Fruit fly (Drosophila melanogaster): ENCODE measurements around the gene CG14662.
A peak's percentile ranks its signal among the peaks of the same experiment; 100 is the strongest.

Gene CG14662

DNA sequence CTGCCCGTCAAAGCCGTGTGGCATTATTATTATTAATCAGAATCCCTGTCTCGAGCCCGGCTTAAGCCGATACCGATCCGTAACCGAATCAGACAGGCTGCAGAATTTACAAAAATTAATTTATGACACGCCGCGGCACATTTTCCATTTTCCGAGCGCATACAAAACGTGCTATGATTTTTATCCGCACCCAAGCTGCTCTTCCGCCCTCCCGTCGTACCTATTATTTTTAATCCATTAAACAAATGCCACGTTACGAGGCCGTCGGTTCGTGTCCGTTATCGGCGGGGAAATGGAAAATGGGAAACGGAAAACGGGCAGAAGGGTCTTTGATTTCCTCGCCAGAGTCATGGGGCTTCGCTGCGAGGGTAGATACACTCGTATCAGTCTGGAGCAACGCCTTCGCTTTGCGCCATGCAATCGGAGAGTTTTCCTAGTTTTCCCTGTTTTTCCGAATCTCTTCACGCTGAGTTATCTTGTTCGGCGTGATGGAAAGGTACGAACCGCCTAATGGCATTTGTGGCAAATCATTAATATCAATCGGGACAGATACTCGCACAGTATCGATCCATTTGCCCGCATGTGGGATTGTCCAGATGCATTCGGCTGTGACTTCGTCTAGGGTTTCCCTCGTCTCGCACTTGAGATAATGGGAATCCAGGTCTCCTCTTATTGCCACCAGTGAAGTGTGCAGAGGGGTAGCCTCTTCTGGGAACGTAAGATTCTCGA, 3.8 kb downstream of the CG14662 start (continued):
- TF ChIP-seq pros (GFP tag; optimal IDR thresholded peaks at IDR 0.05): peak; percentile 89
- no peak for TF ChIP-seq dm (GFP tag; optimal IDR thresholded peaks at IDR 0.05)
- no peak for TF ChIP-seq sima (GFP tag; optimal IDR thresholded peaks at IDR 0.05)
- TF ChIP-seq GATAe (GFP tag; conservative IDR thresholded peaks at IDR 0.05): no peak
- TF ChIP-seq Xbp1 (GFP tag; optimal IDR thresholded peaks at IDR 0.05): no peak
- TF ChIP-seq Awh (GFP tag; IDR thresholded peaks at IDR 0.05): peak; percentile 18; the same call in 1 of the 2 replicates
- 0 out of 3 replicates have a peak, but pooled peaks have one; percentile 13 for TF ChIP-seq row (GFP tag; IDR thresholded peaks at IDR 0.05)
- TF ChIP-seq Drgx (GFP tag; IDR thresholded peaks at IDR 0.05): no peak
- peak; percentile 36 for TF ChIP-seq grn (GFP tag; optimal IDR thresholded peaks at IDR 0.05)
- no peak for TF ChIP-seq lilli (GFP tag; optimal IDR thresholded peaks at IDR 0.05)
- TF ChIP-seq CG7745 (tag; optimal IDR thresholded peaks at IDR 0.05): peak; percentile 42
- no peak for TF ChIP-seq CG17186 (GFP tag; optimal IDR thresholded peaks at IDR 0.05)
- TF ChIP-seq CG1647 (GFP tag; optimal IDR thresholded peaks at IDR 0.05): no peak
- TF ChIP-seq CG2199 (GFP tag; IDR thresholded peaks at IDR 0.05): peak; percentile 89; the same call in 1 of the 3 replicates
- no peak for TF ChIP-seq NFAT (GFP tag; IDR thresholded peaks at IDR 0.05)
- no peak for TF ChIP-seq tgo (GFP tag; IDR thresholded peaks at IDR 0.05)
- TF ChIP-seq CG13424 (tag; optimal IDR thresholded peaks at IDR 0.05): no peak
- TF ChIP-seq CG9609 (GFP tag; optimal IDR thresholded peaks at IDR 0.05): no peak
- 0 out of 3 replicates have a peak, but pooled peaks have one; percentile 6 for TF ChIP-seq ci (GFP tag; IDR thresholded peaks at IDR 0.05)
- TF ChIP-seq cas (GFP tag; IDR thresholded peaks at IDR 0.05): no peak
- TF ChIP-seq gcm (GFP tag; optimal IDR thresholded peaks at IDR 0.05): peak; percentile 59
- TF ChIP-seq Oaz (GFP tag; IDR thresholded peaks at IDR 0.05): no peak
- TF ChIP-seq Abd-B (GFP tag; optimal IDR thresholded peaks at IDR 0.05): no peak
- TF ChIP-seq CG11247 (GFP tag; IDR thresholded peaks at IDR 0.05): no peak
- TF ChIP-seq abd-A (tag; optimal IDR thresholded peaks at IDR 0.05): peak; percentile 58
- TF ChIP-seq CG10267 (tag; optimal IDR thresholded peaks at IDR 0.05): no peak
- no peak for TF ChIP-seq CG12942 (GFP tag; optimal IDR thresholded peaks at IDR 0.05)
- TF ChIP-seq Ets97D (GFP tag; optimal IDR thresholded peaks at IDR 0.05): no peak
- TF ChIP-seq ATbp (GFP tag; optimal IDR thresholded peaks at IDR 0.05): no peak
- no peak for TF ChIP-seq vnd (GFP tag; IDR thresholded peaks at IDR 0.05; ENCODE audit: partially characterized antibody)
- peak; percentile 21 for TF ChIP-seq CG8924 (tag; optimal IDR thresholded peaks at IDR 0.05)
- 0 out of 3 replicates have a peak, but pooled peaks have one; percentile 20 for TF ChIP-seq z (GFP tag; IDR thresholded peaks at IDR 0.05)
- no peak for TF ChIP-seq NC2β (GFP tag; optimal IDR thresholded peaks at IDR 0.05)
- TF ChIP-seq toy (GFP tag; IDR thresholded peaks at IDR 0.05): no peak
- peak; percentile 44 for TF ChIP-seq twi (tag; optimal IDR thresholded peaks at IDR 0.05)
- no peak for TF ChIP-seq Ets65A (GFP tag)
- TF ChIP-seq wor (GFP tag; IDR thresholded peaks at IDR 0.05): no peak
- no peak for TF ChIP-seq Adf1 (GFP tag; IDR thresholded peaks at IDR 0.05)
- TF ChIP-seq CG10959 (GFP tag; IDR thresholded peaks at IDR 0.05): no peak
- TF ChIP-seq CG12236 (GFP tag; optimal IDR thresholded peaks at IDR 0.05): no peak
- peak; percentile 46 for TF ChIP-seq D19A (tag; optimal IDR thresholded peaks at IDR 0.05)
- TF ChIP-seq emc (GFP tag; optimal IDR thresholded peaks at IDR 0.05): no peak
- no peak for TF ChIP-seq ato (GFP tag; IDR thresholded peaks at IDR 0.05; ENCODE audit: partially characterized antibody)
- no peak for TF ChIP-seq stc (GFP tag; IDR thresholded peaks at IDR 0.05)
- no peak for TF ChIP-seq Max (GFP tag; optimal IDR thresholded peaks at IDR 0.05)
- no peak for TF ChIP-seq fru (optimal IDR thresholded peaks at IDR 0.05)
- no peak for TF ChIP-seq az2 (GFP tag; optimal IDR thresholded peaks at IDR 0.05)
- TF ChIP-seq Myb (GFP tag; optimal IDR thresholded peaks at IDR 0.05): no peak
- peak; percentile 46 for TF ChIP-seq Deaf1 (tag; optimal IDR thresholded peaks at IDR 0.05)
- TF ChIP-seq CG4854 (GFP tag; optimal IDR thresholded peaks at IDR 0.05): no peak
- TF ChIP-seq CG14441 (GFP tag; IDR thresholded peaks at IDR 0.05): no peak
- no peak for TF ChIP-seq Mad (GFP tag; optimal IDR thresholded peaks at IDR 0.05)
